Worm (Caenorhabditis elegans): ENCODE data around the gene T24E12.11.
A peak's percentile ranks its signal among the peaks of the same experiment; 100 is the strongest.
"Not testable (repeated sequence)": the region's sequence is repeated elsewhere in the genome, so short reads cannot be mapped to it uniquely, and the experiment has no call there.

The T24E12.11 gene

ce11 chrII:3816251-3816849, 37.0 kb upstream of the T24E12.11 start, which contains the start of gene fbxa-24:
Gene fbxa-24, plus strand, starts transcription at chrII:3816526.
- TF ChIP-seq cebp-1 (GFP tag; IDR thresholded peaks at IDR 0.05), result not testable (repeated sequence)
- TF ChIP-seq cebp-1 (tag; optimal IDR thresholded peaks at IDR 0.05) (peak; percentile 12), K11D2.4 (GFP tag; IDR thresholded peaks at IDR 0.05) (0 out of 2 replicates have a peak, but pooled peaks have one; percentile 31), ceh-27 (GFP tag; optimal IDR thresholded peaks at IDR 0.05) (peak; percentile 54), pbrm-1 (GFP tag; IDR thresholded peaks at IDR 0.05) (peak; percentile 35; the same call in 1 of the 2 replicates), mcd-1 (GFP tag; IDR thresholded peaks at IDR 0.05) (peak; percentile 55), let-526 (GFP tag; IDR thresholded peaks at IDR 0.05) (0 out of 2 replicates have a peak, but pooled peaks have one; percentile 25), C06A6.2 (GFP tag; conservative IDR thresholded peaks at IDR 0.05) (peak; percentile 29; the same call in 1 of the 2 replicates), zfh-2 (GFP tag; conservative IDR thresholded peaks at IDR 0.05) (0 out of 2 replicates have a peak, but pooled peaks have one; percentile 20)

ce11 chrII:3815445-3816208, 36.3 kb upstream of the T24E12.11 start:
- TF ChIP-seq nhr-80 (tag; optimal IDR thresholded peaks at IDR 0.05) (peak; percentile 71), repo-1 (tag; optimal IDR thresholded peaks at IDR 0.05) (no peak), ets-4 (GFP tag; optimal IDR thresholded peaks at IDR 0.05) (peak; percentile 13)

ce11 chrII:3811816-3812332, 32.5 kb upstream of the T24E12.11 start, which contains the start of gene lido-15:
Gene lido-15, plus strand, starts transcription at chrII:3812282.
- TF ChIP-seq madf-6 (GFP tag; IDR thresholded peaks at IDR 0.05) (no peak), F10E7.11 (tag; optimal IDR thresholded peaks at IDR 0.05) (no peak), unc-130 (GFP tag; optimal IDR thresholded peaks at IDR 0.05) (no peak), F57C9.4 (tag; optimal IDR thresholded peaks at IDR 0.05) (no peak), mcd-1 (GFP tag; IDR thresholded peaks at IDR 0.05) (0 out of 2 replicates have a peak, but pooled peaks have one; percentile 27), Y56A3A.18 (GFP tag; IDR thresholded peaks at IDR 0.05) (no peak), rpc-1 (optimal IDR thresholded peaks at IDR 0.05) (no peak), rpc-1 (tag; optimal IDR thresholded peaks at IDR 0.05) (no peak), F23B12.7 (tag; optimal IDR thresholded peaks at IDR 0.05; ENCODE audit: insufficient read depth) (no peak), efl-1 (GFP tag; optimal IDR thresholded peaks at IDR 0.05) (no peak), snpc-3.4 (tag; optimal IDR thresholded peaks at IDR 0.05) (no peak), ets-4 (GFP tag; optimal IDR thresholded peaks at IDR 0.05) (no peak), hsf-1 (GFP tag; IDR thresholded peaks at IDR 0.05) (no peak), dpff-1 (tag; optimal IDR thresholded peaks at IDR 0.05) (no peak), lsl-1 (GFP tag; optimal IDR thresholded peaks at IDR 0.05) (no peak), Y53G8AR.9 (GFP tag; conservative IDR thresholded peaks at IDR 0.05) (no peak), ztf-18 (tag; optimal IDR thresholded peaks at IDR 0.05) (no peak), lir-1 (GFP tag; conservative IDR thresholded peaks at IDR 0.05) (no peak), mel-28 (tag; optimal IDR thresholded peaks at IDR 0.05; ENCODE audit: borderline replicate concordance) (no peak), attf-5 (GFP tag; optimal IDR thresholded peaks at IDR 0.05) (peak; percentile 5), cebp-1 (GFP tag; IDR thresholded peaks at IDR 0.05) (no peak), cebp-1 (tag; optimal IDR thresholded peaks at IDR 0.05) (peak; percentile 39), repo-1 (tag; optimal IDR thresholded peaks at IDR 0.05) (no peak)

- no peak for TF ChIP-seq egl-18 (GFP tag; IDR thresholded peaks at IDR 0.05)
- peak; percentile 93 for TF ChIP-seq hmg-1.2 (GFP tag; IDR thresholded peaks at IDR 0.05)
- peak; percentile 43; the same call in 1 of the 2 replicates for TF ChIP-seq zfh-2 (GFP tag; conservative IDR thresholded peaks at IDR 0.05)
- no peak for TF ChIP-seq snpc-4 (GFP tag; optimal IDR thresholded peaks at IDR 0.05)
- peak in 1 of 4 experiments; percentile 33 for TF ChIP-seq snpc-4 (tag; optimal IDR thresholded peaks at IDR 0.05)
- TF ChIP-seq attf-5 (GFP tag; optimal IDR thresholded peaks at IDR 0.05), result peak; percentile 38
- TF ChIP-seq rcor-1 (GFP tag; IDR thresholded peaks at IDR 0.05), result no peak
- TF ChIP-seq egrh-3 (GFP tag; IDR thresholded peaks at IDR 0.05), result no peak
- TF ChIP-seq K12H6.12 (tag; optimal IDR thresholded peaks at IDR 0.05), result peak; percentile 42
- TF ChIP-seq nhr-90 (tag; optimal IDR thresholded peaks at IDR 0.05), result no peak
- peak; percentile 87 for TF ChIP-seq nhr-80 (tag; optimal IDR thresholded peaks at IDR 0.05)
- no peak for TF ChIP-seq F55B11.4 (tag; optimal IDR thresholded peaks at IDR 0.05; ENCODE audit: borderline replicate concordance, insufficient read depth)
- peak; percentile 70 for TF ChIP-seq dox-1 (GFP tag; IDR thresholded peaks at IDR 0.05)
- no peak for TF ChIP-seq cebp-1 (GFP tag; IDR thresholded peaks at IDR 0.05)
- TF ChIP-seq cebp-1 (tag; optimal IDR thresholded peaks at IDR 0.05), result peak; percentile 37
- TF ChIP-seq mcd-1 (GFP tag; IDR thresholded peaks at IDR 0.05), result 0 out of 2 replicates have a peak, but pooled peaks have one; percentile 30
- peak; percentile 23 for TF ChIP-seq lin-40 (tag; optimal IDR thresholded peaks at IDR 0.05)
Measured at ce11 chrII:3810550-3810949, 31.2 kb upstream of the T24E12.11 start.
